Worm (Caenorhabditis elegans): ENCODE measurements around the gene ram-5.
A peak's percentile ranks its signal among the peaks of the same experiment; 100 is the strongest.
"Not testable (repeated sequence)": the region's sequence is repeated elsewhere in the genome, so short reads cannot be mapped to it uniquely, and the experiment has no call there.

ram-5 gene

ce11 chrX:14525081-14525324, 24.9 kb upstream of the ram-5 start, which contains the start of gene nspc-17:
TSS of gene nspc-17 (minus strand) at chrX:14525181.
- not testable (repeated sequence) for TF ChIP-seq zag-1, ceh-28, pha-4 (tag; optimal IDR thresholded peaks at IDR 0.05)

- peak; percentile 75 for TF ChIP-seq nhr-67 (tag; optimal IDR thresholded peaks at IDR 0.05)
- peak; percentile 100 for TF ChIP-seq jun-1 (tag; optimal IDR thresholded peaks at IDR 0.05)
- peak; percentile 87 for TF ChIP-seq nhr-237 (tag; optimal IDR thresholded peaks at IDR 0.05)
- TF ChIP-seq ztf-4 (tag; optimal IDR thresholded peaks at IDR 0.05) = peak; percentile 94
- TF ChIP-seq elt-3 (tag; optimal IDR thresholded peaks at IDR 0.05) = peak; percentile 67 to 99 (median 79)
- TF ChIP-seq nhr-12 (tag; optimal IDR thresholded peaks at IDR 0.05) = peak; percentile 38
- TF ChIP-seq ceh-9 (tag; optimal IDR thresholded peaks at IDR 0.05) = peak; percentile 100
- TF ChIP-seq snpc-4 (tag; optimal IDR thresholded peaks at IDR 0.05) = peak; percentile 94
- peak; percentile 99 for TF ChIP-seq nhr-43 (tag; optimal IDR thresholded peaks at IDR 0.05; ENCODE audit: poor library complexity, severe bottlenecking)
- TF ChIP-seq pqm-1 (tag; optimal IDR thresholded peaks at IDR 0.05) = peak; percentile 90
- TF ChIP-seq lin-39 (tag; optimal IDR thresholded peaks at IDR 0.05) = peak; percentile 100
- TF ChIP-seq fkh-2 (tag; optimal IDR thresholded peaks at IDR 0.05) = peak; percentile 84
- TF ChIP-seq ama-1 (optimal IDR thresholded peaks at IDR 0.05) = peak; percentile 73
- peak; percentile 98 for TF ChIP-seq egl-27 (tag; optimal IDR thresholded peaks at IDR 0.05)
- TF ChIP-seq nhr-11 (tag; optimal IDR thresholded peaks at IDR 0.05) = peak; percentile 96
- TF ChIP-seq elt-2 (tag; optimal IDR thresholded peaks at IDR 0.05) = peak; percentile 89
- peak; percentile 100 for TF ChIP-seq ceh-28 (tag; optimal IDR thresholded peaks at IDR 0.05)
- peak; percentile 73 for TF ChIP-seq nhr-28 (tag; optimal IDR thresholded peaks at IDR 0.05)
- TF ChIP-seq nhr-76 (tag; optimal IDR thresholded peaks at IDR 0.05) = peak; percentile 89
- TF ChIP-seq nhr-25 (tag; optimal IDR thresholded peaks at IDR 0.05) = peak; percentile 98
- TF ChIP-seq tbx-2 (tag; optimal IDR thresholded peaks at IDR 0.05) = peak; percentile 99
- TF ChIP-seq fkh-10 (GFP tag; optimal IDR thresholded peaks at IDR 0.05) = peak; percentile 97
- peak; percentile 97 for TF ChIP-seq daf-12 (tag; optimal IDR thresholded peaks at IDR 0.05)
- peak; percentile 100 for TF ChIP-seq ceh-82 (tag; optimal IDR thresholded peaks at IDR 0.05)
- peak; percentile 100 for TF ChIP-seq egl-5 (tag; optimal IDR thresholded peaks at IDR 0.05)
- TF ChIP-seq nfya-1 (tag; optimal IDR thresholded peaks at IDR 0.05; ENCODE audit: insufficient read depth) = peak; percentile 96
- peak; percentile 96 for TF ChIP-seq aly-2 (tag; optimal IDR thresholded peaks at IDR 0.05)
- TF ChIP-seq R02D3.7 (tag; optimal IDR thresholded peaks at IDR 0.05) = peak; percentile 96
- TF ChIP-seq ceh-16 (tag; optimal IDR thresholded peaks at IDR 0.05) = peak; percentile 87
- TF ChIP-seq unc-62 (GFP tag; optimal IDR thresholded peaks at IDR 0.05) = peak; percentile 100
- TF ChIP-seq ztf-11 (tag; optimal IDR thresholded peaks at IDR 0.05) = peak; percentile 74
- TF ChIP-seq hmg-11 (tag; optimal IDR thresholded peaks at IDR 0.05) = peak; percentile 93
- TF ChIP-seq ZK546.5 (tag; optimal IDR thresholded peaks at IDR 0.05) = peak; percentile 71
- peak; percentile 99 for TF ChIP-seq nhr-77 (tag; optimal IDR thresholded peaks at IDR 0.05)
- peak; percentile 96 for TF ChIP-seq pha-4 (tag; optimal IDR thresholded peaks at IDR 0.05)
- peak; percentile 37 for TF ChIP-seq mml-1 (tag; optimal IDR thresholded peaks at IDR 0.05)
- TF ChIP-seq nhr-23 (tag; optimal IDR thresholded peaks at IDR 0.05) = peak; percentile 99
- TF ChIP-seq mdl-1 (tag; optimal IDR thresholded peaks at IDR 0.05) = peak; percentile 90
- peak; percentile 25 for TF ChIP-seq unc-39 (tag; optimal IDR thresholded peaks at IDR 0.05)
- peak; percentile 96 for TF ChIP-seq zag-1 (tag; optimal IDR thresholded peaks at IDR 0.05)
- peak; percentile 97 for TF ChIP-seq lsy-12 (tag; optimal IDR thresholded peaks at IDR 0.05)
- TF ChIP-seq elt-1 (tag; optimal IDR thresholded peaks at IDR 0.05) = peak; percentile 73
- TF ChIP-seq skn-1 (tag; optimal IDR thresholded peaks at IDR 0.05) = peak; percentile 99
- peak; percentile 80 for TF ChIP-seq sea-2 (GFP tag; optimal IDR thresholded peaks at IDR 0.05)
- TF ChIP-seq lin-15B (tag; optimal IDR thresholded peaks at IDR 0.05) = peak; percentile 49
- TF ChIP-seq eor-1 (tag; optimal IDR thresholded peaks at IDR 0.05) = peak in 1 of 2 experiments; percentile 86
- peak; percentile 99 for TF ChIP-seq fos-1 (tag; optimal IDR thresholded peaks at IDR 0.05)
Measured at ce11 chrX:14525325-14526305, 24.3 kb upstream of the ram-5 start.
